Worm (Caenorhabditis elegans) whole organism, young adult: ENCODE results near the gene K01G12.22.
A peak's percentile ranks its signal among the peaks of the same experiment; 100 is the strongest.

Experiments used
- B0035.1 ChIP-seq: sonication (generic microtip); optimal IDR thresholded peaks from 2 replicates; lab custom pipeline; 2016; ENCODE audit warnings: missing genetic modification characterization, mild to moderate bottlenecking, missing compliant biosample characterization, missing genotype, missing genetic modification reagents
- B0336.3 ChIP-seq: fragments of 200-800 bp; sonication (Bioruptor generic); IDR thresholded peaks from 2 replicates; pipeline ENCODE4 v1.3.6; 2022; ENCODE audit warnings: missing genetic modification characterization, missing compliant biosample characterization
- F10E7.11 ChIP-seq: sonication (generic microtip); optimal IDR thresholded peaks from 2 replicates; lab custom pipeline; 2017; ENCODE audit warnings: mild to moderate bottlenecking, missing genetic modification characterization, moderate library complexity, missing compliant biosample characterization
- F55B11.4 ChIP-seq: sonication (generic microtip); optimal IDR thresholded peaks from 2 replicates; lab custom pipeline; 2016; ENCODE audit warnings: missing compliant biosample characterization, missing genetic modification characterization, borderline replicate concordance; ENCODE audit not compliant: insufficient read depth
- F57A8.1 ChIP-seq: fragments of 200-800 bp; sonication (Bioruptor generic); optimal IDR thresholded peaks from 2 replicates; lab custom pipeline; 2018; ENCODE audit warnings: mild to moderate bottlenecking, missing genetic modification characterization, moderate library complexity, missing compliant biosample characterization
- F57C9.4 ChIP-seq: sonication (generic microtip); optimal IDR thresholded peaks from 2 replicates; lab custom pipeline; 2017; ENCODE audit warnings: mild to moderate bottlenecking, missing genetic modification characterization, missing compliant biosample characterization
- K11D2.4 ChIP-seq: fragments of 200-800 bp; sonication (Bioruptor generic); IDR thresholded peaks from 2 replicates; pipeline ENCODE4 v1.3.6; 2022; ENCODE audit warnings: missing genetic modification reagents, missing genetic modification characterization, missing compliant biosample characterization
- Y53F4B.3 ChIP-seq: fragments of 200-800 bp; sonication (Bioruptor generic); IDR thresholded peaks from 2 replicates; pipeline ENCODE4 v1.3.6; 2022; ENCODE audit warnings: missing genetic modification reagents, missing genetic modification characterization, missing compliant biosample characterization
- Y53G8AR.9 ChIP-seq: fragments of 200-800 bp; sonication (Bioruptor generic); conservative IDR thresholded peaks from 2 replicates; pipeline ENCODE4 v1.3.6; 2022; ENCODE audit warnings: missing genetic modification reagents, missing genetic modification characterization, missing compliant biosample characterization
- Y67H2A.10 ChIP-seq: fragments of 200-800 bp; sonication (Bioruptor generic); conservative IDR thresholded peaks from 2 replicates; pipeline ENCODE4 v1.3.6; 2022; ENCODE audit warnings: missing genetic modification reagents, missing genetic modification characterization, missing compliant biosample characterization
- Y79H2A.3 ChIP-seq: fragments of 200-800 bp; sonication (Bioruptor generic); conservative IDR thresholded peaks from 2 replicates; pipeline ENCODE4 v1.3.6; 2022; ENCODE audit warnings: missing genetic modification reagents, missing genetic modification characterization, missing compliant biosample characterization
- aptf-2 ChIP-seq: fragments of 200-800 bp; sonication (Bioruptor generic); conservative IDR thresholded peaks from 2 replicates; pipeline ENCODE4 v1.3.6; 2022; ENCODE audit warnings: missing genetic modification reagents, missing genetic modification characterization, missing compliant biosample characterization
- aptf-3 ChIP-seq: fragments of 200-800 bp; sonication (Bioruptor generic); IDR thresholded peaks from 2 replicates; pipeline ENCODE4 v1.3.6; 2022; ENCODE audit warnings: missing genetic modification characterization, missing compliant biosample characterization
- athp-1 ChIP-seq: sonication (generic microtip); optimal IDR thresholded peaks from 2 replicates; lab custom pipeline; 2017; ENCODE audit warnings: mild to moderate bottlenecking, missing genetic modification characterization, missing compliant biosample characterization
- attf-3 ChIP-seq: fragments of 200-800 bp; sonication (Bioruptor generic); conservative IDR thresholded peaks from 2 replicates; pipeline ENCODE4 v1.3.6; 2022; ENCODE audit warnings: missing genetic modification reagents, missing genetic modification characterization, missing compliant biosample characterization
- bed-1 ChIP-seq: fragments of 200-800 bp; sonication (Bioruptor generic); IDR thresholded peaks from 2 replicates; pipeline ENCODE4 v1.3.6; 2022; ENCODE audit warnings: missing genetic modification reagents, missing genetic modification characterization, missing compliant biosample characterization
- bed-2 ChIP-seq: fragments of 200-800 bp; sonication (Bioruptor generic); IDR thresholded peaks from 2 replicates; pipeline ENCODE4 v1.3.6; 2022; ENCODE audit warnings: missing genetic modification reagents, missing genetic modification characterization, missing compliant biosample characterization
- cebp-2 ChIP-seq: fragments of 200-800 bp; sonication (Bioruptor generic); IDR thresholded peaks from 2 replicates; pipeline ENCODE4 v1.3.6; 2022; ENCODE audit warnings: missing genetic modification characterization, missing compliant biosample characterization
- ceh-27 ChIP-seq: fragments of 200-800 bp; sonication (Bioruptor generic); optimal IDR thresholded peaks from 2 replicates; lab custom pipeline; 2018; ENCODE audit warnings: mild to moderate bottlenecking, missing genetic modification characterization, moderate library complexity, missing compliant biosample characterization
- ceh-58 ChIP-seq: fragments of 200-800 bp; sonication (Bioruptor generic); IDR thresholded peaks from 2 replicates; pipeline ENCODE4 v1.3.6; 2022; ENCODE audit warnings: missing genetic modification characterization, missing compliant biosample characterization
- ceh-79 ChIP-seq: sonication (generic microtip); optimal IDR thresholded peaks from 2 replicates; lab custom pipeline; 2017; ENCODE audit warnings: mild to moderate bottlenecking, missing genetic modification characterization, missing compliant biosample characterization
- ceh-91 ChIP-seq: fragments of 200-800 bp; sonication (Bioruptor generic); IDR thresholded peaks from 2 replicates; pipeline ENCODE4 v1.3.6; 2022; ENCODE audit warnings: missing genetic modification reagents, missing genetic modification characterization, missing compliant biosample characterization
- efl-1 ChIP-seq: fragments of 150-350 bp; optimal IDR thresholded peaks from 2 replicates; lab custom pipeline; 2014; ENCODE audit warnings: missing biosample characterization, missing genetic modification reagents, missing genetic modification characterization
- egrh-3 ChIP-seq: fragments of 200-800 bp; sonication (Bioruptor generic); IDR thresholded peaks from 2 replicates; pipeline ENCODE4 v1.3.6; 2022; ENCODE audit warnings: missing genetic modification reagents, missing genetic modification characterization, missing compliant biosample characterization
- ekl-4 ChIP-seq: fragments of 200-800 bp; sonication (Bioruptor generic); IDR thresholded peaks from 2 replicates; pipeline ENCODE4 v1.3.6; 2022; ENCODE audit warnings: missing genetic modification reagents, missing genetic modification characterization, missing compliant biosample characterization
- him-1 ChIP-seq: sonication (generic microtip); optimal IDR thresholded peaks from 2 replicates; lab custom pipeline; 2016; ENCODE audit warnings: missing genotype, missing genetic modification reagents, missing genetic modification characterization, missing compliant biosample characterization
- hlh-12 ChIP-seq: sonication (generic microtip); optimal IDR thresholded peaks from 2 replicates; lab custom pipeline; 2016; ENCODE audit warnings: missing genetic modification characterization, missing compliant biosample characterization
- hmg-1.2 ChIP-seq: fragments of 200-800 bp; sonication (Bioruptor generic); IDR thresholded peaks from 2 replicates; pipeline ENCODE4 v1.3.6; 2022; ENCODE audit warnings: missing genetic modification reagents, missing genetic modification characterization, missing compliant biosample characterization
- hmg-20 ChIP-seq: fragments of 200-800 bp; sonication (Bioruptor generic); IDR thresholded peaks from 2 replicates; pipeline ENCODE4 v1.3.6; 2022; ENCODE audit warnings: missing genetic modification reagents, missing genetic modification characterization, missing compliant biosample characterization
- let-526 ChIP-seq: fragments of 200-800 bp; sonication (Bioruptor generic); IDR thresholded peaks from 2 replicates; pipeline ENCODE4 v1.3.6; 2022; ENCODE audit warnings: missing genetic modification reagents, missing genetic modification characterization, missing compliant biosample characterization
- let-607 ChIP-seq, 2 experiments: fragments of 200-800 bp in 1 of 2; sonication (Bioruptor generic) in 1 of 2; sonication (generic microtip) in 1 of 2; optimal IDR thresholded peaks; 2 replicates each; lab custom pipeline; 2016 to 2018; ENCODE audit warnings: mild to moderate bottlenecking in 2 of 2, missing compliant biosample characterization in 2 of 2, missing genetic modification characterization in 2 of 2, moderate library complexity in 2 of 2, missing genotype in 1 of 2
- lin-40 ChIP-seq: sonication (generic microtip); optimal IDR thresholded peaks from 2 replicates; lab custom pipeline; 2016; ENCODE audit warnings: missing genetic modification characterization, mild to moderate bottlenecking, missing compliant biosample characterization, missing genotype, missing genetic modification reagents
- lir-1 ChIP-seq: fragments of 200-800 bp; sonication (Bioruptor generic); conservative IDR thresholded peaks from 2 replicates; pipeline ENCODE4 v1.3.6; 2022; ENCODE audit warnings: missing genetic modification reagents, missing genetic modification characterization, missing compliant biosample characterization
- lsl-1 ChIP-seq: fragments of 200-800 bp; sonication (Bioruptor generic); optimal IDR thresholded peaks from 2 replicates; lab custom pipeline; 2018; ENCODE audit warnings: mild to moderate bottlenecking, missing genetic modification characterization, moderate library complexity, missing compliant biosample characterization
- mel-28 ChIP-seq: sonication (generic microtip); optimal IDR thresholded peaks from 2 replicates; lab custom pipeline; 2016; ENCODE audit warnings: borderline replicate concordance, mild to moderate bottlenecking, missing genetic modification characterization, missing compliant biosample characterization
- mes-4 ChIP-seq: sonication (generic microtip); optimal IDR thresholded peaks from 2 replicates; lab custom pipeline; 2016; ENCODE audit warnings: missing genotype, missing genetic modification characterization, missing compliant biosample characterization
- mxl-1 ChIP-seq: sonication (generic microtip); optimal IDR thresholded peaks from 2 replicates; lab custom pipeline; 2016; ENCODE audit warnings: missing genetic modification characterization, missing compliant biosample characterization
- nfya-1 ChIP-seq: sonication (generic microtip); optimal IDR thresholded peaks from 2 replicates; lab custom pipeline; 2017; ENCODE audit warnings: antibody characterized with exemption, missing compliant biosample characterization, missing genetic modification characterization, borderline replicate concordance; ENCODE audit not compliant: insufficient read depth
- nfya-2 ChIP-seq: fragments of 200-800 bp; sonication (Bioruptor generic); IDR thresholded peaks from 2 replicates; pipeline ENCODE4 v1.3.6; 2022; ENCODE audit warnings: missing genetic modification reagents, missing genetic modification characterization, missing compliant biosample characterization
- nhr-120 ChIP-seq: fragments of 200-800 bp; sonication (Bioruptor generic); IDR thresholded peaks from 2 replicates; pipeline ENCODE4 v1.3.6; 2022; ENCODE audit warnings: missing genetic modification characterization, missing compliant biosample characterization
- nhr-80 ChIP-seq: sonication (generic microtip); optimal IDR thresholded peaks from 2 replicates; lab custom pipeline; 2016; ENCODE audit warnings: missing genetic modification characterization, missing compliant biosample characterization
- nhr-90 ChIP-seq: sonication (generic microtip); optimal IDR thresholded peaks from 2 replicates; lab custom pipeline; 2016; ENCODE audit warnings: missing genotype, mild to moderate bottlenecking, missing genetic modification characterization, missing compliant biosample characterization
- pha-4 ChIP-seq: fragments of 150-350 bp; sonication (generic microtip); optimal IDR thresholded peaks from 2 replicates; lab custom pipeline; 2014; ENCODE audit warnings: missing biosample characterization, missing genetic modification reagents, missing genetic modification characterization
- sdz-38 ChIP-seq: sonication (generic microtip); optimal IDR thresholded peaks from 2 replicates; lab custom pipeline; 2016; ENCODE audit warnings: missing genotype, missing genetic modification characterization, missing compliant biosample characterization
- snpc-3.4 ChIP-seq: sonication (generic microtip); optimal IDR thresholded peaks from 2 replicates; lab custom pipeline; 2017; ENCODE audit warnings: missing genetic modification characterization, mild to moderate bottlenecking, missing compliant biosample characterization, antibody characterized with exemption, moderate library complexity, missing genotype, missing genetic modification reagents
- tbp1 ChIP-seq: fragments of 200-800 bp; sonication (Bioruptor generic); optimal IDR thresholded peaks from 2 replicates; lab custom pipeline; 2018; ENCODE audit warnings: mild to moderate bottlenecking, missing genetic modification characterization, missing compliant biosample characterization
- tlf-1 ChIP-seq: fragments of 200-800 bp; sonication (Bioruptor generic); optimal IDR thresholded peaks from 2 replicates; lab custom pipeline; 2018; ENCODE audit warnings: mild to moderate bottlenecking, missing genetic modification characterization, missing compliant biosample characterization
- ztf-22 ChIP-seq: fragments of 200-800 bp; sonication (Bioruptor generic); optimal IDR thresholded peaks from 2 replicates; lab custom pipeline; 2018; ENCODE audit warnings: mild to moderate bottlenecking, missing genetic modification characterization, moderate library complexity, missing compliant biosample characterization

Gene K01G12.22

DNA sequence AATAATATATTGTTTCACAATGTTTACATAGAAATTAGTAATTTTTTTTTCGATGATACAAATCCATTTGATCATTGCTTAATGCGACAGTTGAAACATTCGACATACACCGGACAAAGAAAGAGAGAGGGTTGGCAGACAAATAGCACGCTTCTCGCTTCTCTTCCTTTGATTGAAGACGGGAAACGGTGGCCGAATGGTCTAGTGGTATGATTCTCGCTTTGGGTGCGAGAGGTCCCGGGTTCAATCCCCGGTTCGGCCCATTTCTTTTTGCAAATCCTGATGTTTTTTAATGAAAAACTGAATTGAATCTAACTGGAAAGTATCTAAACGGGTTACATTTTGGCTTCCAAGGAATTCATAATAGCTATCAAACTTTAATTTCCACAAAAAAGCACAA lies 32.9 kb downstream of the K01G12.22 start (continued):
- peak; percentile 20; the same call in 1 of the 2 replicates for TF ChIP-seq ceh-91 (GFP tag; lab: Robert Waterston, UW)
- TF ChIP-seq B0336.3 (GFP tag; lab: Robert Waterston, UW) = no peak; the same call in 1 of the 2 replicates
- TF ChIP-seq tlf-1 (GFP tag; lab: Kevin White, UChicago) = peak; percentile 27
- no peak for TF ChIP-seq pha-4 (tag; lab: Kevin White, UChicago)
- 0 out of 2 replicates have a peak, but pooled peaks have one; percentile 16 for TF ChIP-seq Y53F4B.3 (GFP tag; lab: Robert Waterston, UW)
- TF ChIP-seq Y53G8AR.9 (GFP tag; lab: Robert Waterston, UW) = peak; percentile 34; the same call in 1 of the 2 replicates
- TF ChIP-seq sdz-38 (tag; lab: Kevin White, UChicago) = no peak
- TF ChIP-seq attf-3 (GFP tag; lab: Robert Waterston, UW) = no peak
- TF ChIP-seq B0035.1 (tag; lab: Kevin White, UChicago) = no peak
- TF ChIP-seq egrh-3 (GFP tag; lab: Robert Waterston, UW) = 0 out of 2 replicates have a peak, but pooled peaks have one; percentile 37
- TF ChIP-seq K11D2.4 (GFP tag; lab: Robert Waterston, UW) = peak; percentile 51; the same call in 1 of the 2 replicates
- no peak for TF ChIP-seq bed-1 (GFP tag; lab: Robert Waterston, UW)
- TF ChIP-seq nfya-2 (GFP tag; lab: Robert Waterston, UW) = no peak
- peak; percentile 56; the same call in 1 of the 2 replicates for TF ChIP-seq hmg-20 (GFP tag; lab: Robert Waterston, UW)
- TF ChIP-seq efl-1 (GFP tag; lab: Kevin White, UChicago) = no peak
- TF ChIP-seq him-1 (tag; lab: Kevin White, UChicago) = peak; percentile 88
- no peak for TF ChIP-seq nfya-1
- TF ChIP-seq F57A8.1 = peak; percentile 71
- 0 out of 2 replicates have a peak, but pooled peaks have one; percentile 83 for TF ChIP-seq nhr-120 (GFP tag; lab: Robert Waterston, UW)
- peak; percentile 91 for TF ChIP-seq mxl-1 (tag; lab: Kevin White, UChicago)
- TF ChIP-seq mes-4 (tag; lab: Kevin White, UChicago) = peak; percentile 45
- 0 out of 2 replicates have a peak, but pooled peaks have one; percentile 66 for TF ChIP-seq ceh-58 (GFP tag; lab: Robert Waterston, UW)
- TF ChIP-seq tbp1 (GFP tag; lab: Kevin White, UChicago) = peak; percentile 99
- TF ChIP-seq nhr-90 = peak; percentile 91
- TF ChIP-seq F55B11.4 = no peak
- TF ChIP-seq snpc-3.4 (tag; lab: Kevin White, UChicago) = peak; percentile 62
- TF ChIP-seq ceh-27 (GFP tag; lab: Kevin White, UChicago) = no peak
- TF ChIP-seq ekl-4 (GFP tag; lab: Robert Waterston, UW) = peak; percentile 74
- peak; percentile 71 for TF ChIP-seq hmg-1.2 (GFP tag; lab: Robert Waterston, UW)
- no peak for TF ChIP-seq F57C9.4 (tag; lab: Kevin White, UChicago)
- TF ChIP-seq ztf-22 (GFP tag; lab: Kevin White, UChicago) = no peak
- 0 out of 2 replicates have a peak, but pooled peaks have one; percentile 41 for TF ChIP-seq Y79H2A.3 (GFP tag; lab: Robert Waterston, UW)
- no peak for TF ChIP-seq let-607 (tag; optimal IDR thresholded peaks at IDR 0.05; lab: Kevin White, UChicago)
- TF ChIP-seq lin-40 = no peak
- TF ChIP-seq lsl-1 = peak; percentile 49
- peak; percentile 63; the same call in 1 of the 2 replicates for TF ChIP-seq Y67H2A.10
- no peak for TF ChIP-seq F10E7.11 (tag; lab: Kevin White, UChicago)
- TF ChIP-seq cebp-2 (GFP tag; lab: Robert Waterston, UW) = peak; percentile 94
- 0 out of 2 replicates have a peak, but pooled peaks have one; percentile 46 for TF ChIP-seq let-526
- 0 out of 2 replicates have a peak, but pooled peaks have one; percentile 40 for TF ChIP-seq bed-2 (GFP tag; lab: Robert Waterston, UW)
- peak; percentile 4 for TF ChIP-seq nhr-80 (tag; lab: Kevin White, UChicago)
- TF ChIP-seq hlh-12 (tag; lab: Kevin White, UChicago) = peak; percentile 14
- TF ChIP-seq ceh-79 (tag; lab: Kevin White, UChicago) = no peak
- no peak for TF ChIP-seq aptf-2 (GFP tag; lab: Robert Waterston, UW)
- no peak for TF ChIP-seq lir-1 (GFP tag; lab: Robert Waterston, UW)
- 0 out of 2 replicates have a peak, but pooled peaks have one; percentile 55 for TF ChIP-seq aptf-3
- peak; percentile 23 for TF ChIP-seq athp-1 (tag; lab: Kevin White, UChicago)
- no peak for TF ChIP-seq mel-28 (tag; lab: Kevin White, UChicago)
